Worm (Caenorhabditis elegans): ENCODE data around the gene itm-2.

Gene itm-2

ce11 chrX:5470111-5470745 is 25.3 kb downstream of the itm-2 start:
- TF ChIP-seq pat-9 (tag; optimal IDR thresholded peaks at IDR 0.05) = no peak
- TF ChIP-seq ceh-48 (tag; optimal IDR thresholded peaks at IDR 0.05) = no peak
- no peak for TF ChIP-seq tbx-7 (tag; optimal IDR thresholded peaks at IDR 0.05)
- no peak for TF ChIP-seq sox-4 (tag; optimal IDR thresholded peaks at IDR 0.05)
- TF ChIP-seq hlh-30 (tag; optimal IDR thresholded peaks at IDR 0.05; ENCODE audit: insufficient read depth) = no peak
- no peak for TF ChIP-seq ceh-30 (tag; optimal IDR thresholded peaks at IDR 0.05)
- TF ChIP-seq dmd-4 (tag; optimal IDR thresholded peaks at IDR 0.05; ENCODE audit: borderline replicate concordance) = no peak
- no peak for TF ChIP-seq pag-3 (tag; optimal IDR thresholded peaks at IDR 0.05; ENCODE audit: borderline replicate concordance)
- TF ChIP-seq hlh-13 (GFP tag; optimal IDR thresholded peaks at IDR 0.05) = no peak
- TF ChIP-seq npax-4 (tag; optimal IDR thresholded peaks at IDR 0.05) = no peak
- no peak for TF ChIP-seq dve-1 (tag; optimal IDR thresholded peaks at IDR 0.05)
- TF ChIP-seq fax-1 (tag; optimal IDR thresholded peaks at IDR 0.05) = no peak
- no peak for TF ChIP-seq fkh-10 (GFP tag; optimal IDR thresholded peaks at IDR 0.05)

- TF ChIP-seq nfya-1 (tag; optimal IDR thresholded peaks at IDR 0.05) = peak; percentile 73
- TF ChIP-seq ets-4 (tag; optimal IDR thresholded peaks at IDR 0.05) = no peak
- peak; percentile 25 for TF ChIP-seq pros-1 (tag; optimal IDR thresholded peaks at IDR 0.05)
- no peak for TF ChIP-seq unc-3 (GFP tag; conservative IDR thresholded peaks at IDR 0.05)
- no peak for TF ChIP-seq unc-3 (tag; optimal IDR thresholded peaks at IDR 0.05)
- no peak for TF ChIP-seq pat-9 (tag; optimal IDR thresholded peaks at IDR 0.05)
- peak; percentile 62 for TF ChIP-seq ceh-34 (tag; optimal IDR thresholded peaks at IDR 0.05)
- no peak for TF ChIP-seq lim-6 (tag; optimal IDR thresholded peaks at IDR 0.05)
- TF ChIP-seq ceh-30 (tag; optimal IDR thresholded peaks at IDR 0.05) = peak; percentile 22
- no peak for TF ChIP-seq lin-11 (tag; optimal IDR thresholded peaks at IDR 0.05)
- peak; percentile 11 for TF ChIP-seq ztf-16 (tag; optimal IDR thresholded peaks at IDR 0.05)
- TF ChIP-seq ceh-6 (GFP tag; optimal IDR thresholded peaks at IDR 0.05) = peak; percentile 37
- TF ChIP-seq hlh-6 (tag; optimal IDR thresholded peaks at IDR 0.05) = peak; percentile 42
- peak; percentile 55 for TF ChIP-seq F13H6.1 (tag; optimal IDR thresholded peaks at IDR 0.05)
- TF ChIP-seq ceh-19 (GFP tag; optimal IDR thresholded peaks at IDR 0.05) = peak; percentile 61
- TF ChIP-seq ref-2 (tag; optimal IDR thresholded peaks at IDR 0.05) = peak; percentile 74
- TF ChIP-seq sdc-2 (tag; optimal IDR thresholded peaks at IDR 0.05) = peak; percentile 83
- peak; percentile 34 for TF ChIP-seq eyg-1 (tag; optimal IDR thresholded peaks at IDR 0.05)
- TF ChIP-seq ceh-2 (tag; optimal IDR thresholded peaks at IDR 0.05) = peak; percentile 62
- TF ChIP-seq elt-2 (tag; optimal IDR thresholded peaks at IDR 0.05) = peak; percentile 63
- TF ChIP-seq pqm-1 (tag; optimal IDR thresholded peaks at IDR 0.05) = no peak
- TF ChIP-seq ceh-31 (tag; optimal IDR thresholded peaks at IDR 0.05) = peak; percentile 76
- TF ChIP-seq tbx-2 (tag; optimal IDR thresholded peaks at IDR 0.05) = peak; percentile 82
- peak; percentile 15 for TF ChIP-seq syd-9 (tag; optimal IDR thresholded peaks at IDR 0.05)
- TF ChIP-seq rnt-1 (tag; optimal IDR thresholded peaks at IDR 0.05) = peak; percentile 26
- no peak for TF ChIP-seq fkh-10 (GFP tag; optimal IDR thresholded peaks at IDR 0.05)
- TF ChIP-seq pha-2 (tag; optimal IDR thresholded peaks at IDR 0.05) = peak; percentile 14
- TF ChIP-seq Y22D7AL.16 (tag; optimal IDR thresholded peaks at IDR 0.05) = no peak
- TF ChIP-seq hlh-30 (tag; optimal IDR thresholded peaks at IDR 0.05; ENCODE audit: insufficient read depth) = peak; percentile 90
- TF ChIP-seq ama-1 (optimal IDR thresholded peaks at IDR 0.05) = no peak
- no peak for TF ChIP-seq hlh-8 (tag; optimal IDR thresholded peaks at IDR 0.05)
- peak; percentile 78 for TF ChIP-seq pax-1 (tag; optimal IDR thresholded peaks at IDR 0.05)
- TF ChIP-seq mec-3 (tag; optimal IDR thresholded peaks at IDR 0.05; ENCODE audit: borderline replicate concordance) = no peak
- peak; percentile 70 for TF ChIP-seq ceh-18 (tag; optimal IDR thresholded peaks at IDR 0.05)
- TF ChIP-seq T23F11.4 (GFP tag; optimal IDR thresholded peaks at IDR 0.05) = no peak
- no peak for TF ChIP-seq fax-1 (tag; optimal IDR thresholded peaks at IDR 0.05)
- no peak for TF ChIP-seq K02D7.2 (tag; optimal IDR thresholded peaks at IDR 0.05)
- TF ChIP-seq unc-86 (tag; optimal IDR thresholded peaks at IDR 0.05) = no peak
- TF ChIP-seq dve-1 (tag; optimal IDR thresholded peaks at IDR 0.05) = peak; percentile 50
- peak; percentile 60 for TF ChIP-seq unc-55 (GFP tag; optimal IDR thresholded peaks at IDR 0.05)
- peak; percentile 91 for TF ChIP-seq ceh-22 (tag; optimal IDR thresholded peaks at IDR 0.05)
- TF ChIP-seq ceh-45 (GFP tag; IDR thresholded peaks at IDR 0.05) = no peak
- no peak for TF ChIP-seq zip-5 (tag; optimal IDR thresholded peaks at IDR 0.05)
Measured at ce11 chrX:5475164-5475576, 30.2 kb downstream of the itm-2 start.
